Worm (Caenorhabditis elegans) whole organism, midembryonic: ENCODE data around the gene clc-10.

Experiments used
- flt-1 ChIP-seq: fragments of 200-800 bp; sonication (Bioruptor generic); IDR thresholded peaks from 2 replicates; pipeline ENCODE4 v1.3.6; 2022; ENCODE audit warnings: missing genetic modification characterization, missing compliant biosample characterization
- med-1 ChIP-seq: sonication (generic microtip); optimal IDR thresholded peaks from 2 replicates; lab custom pipeline; 2017; ENCODE audit warnings: missing genetic modification characterization, mild to moderate bottlenecking, missing compliant biosample characterization, antibody characterized with exemption, missing genetic modification reagents; ENCODE audit not compliant: insufficient read depth

DNA sequence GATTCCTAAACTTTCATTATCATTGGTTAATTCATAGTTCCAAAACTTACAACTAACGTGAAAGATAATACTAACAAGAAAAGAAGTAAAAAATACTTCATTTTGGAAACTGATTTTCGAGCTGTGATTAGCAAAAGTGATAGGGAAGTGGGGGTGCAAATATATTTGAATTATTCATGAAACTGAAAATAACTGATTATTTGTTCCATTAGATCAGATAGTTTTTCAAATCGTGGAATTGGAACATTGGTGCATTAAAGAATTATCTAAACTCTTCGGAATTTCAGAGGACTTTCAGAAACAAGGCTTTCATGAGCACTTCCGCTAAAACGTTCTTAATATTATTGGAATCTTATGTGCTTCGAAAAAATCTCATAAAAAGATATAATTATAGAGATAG is 1.2 kb upstream of the clc-10 start, which contains the start of gene F40H6.5:
- TF ChIP-seq med-1 (GFP tag; lab: Kevin White, UChicago) (no peak), flt-1 (no peak)
